Worm (Caenorhabditis elegans) whole organism, young adult: ENCODE data around the gene grl-25.

Source experiments
- C17E4.6 ChIP-seq: fragments of 200-800 bp; sonication (Bioruptor generic); IDR thresholded peaks from 2 replicates; pipeline ENCODE4 v1.3.6; 2022; ENCODE audit warnings: missing genetic modification reagents, missing genetic modification characterization, missing compliant biosample characterization
- F39B2.1 ChIP-seq: fragments of 200-800 bp; sonication (Bioruptor generic); IDR thresholded peaks from 2 replicates; pipeline ENCODE4 v1.3.6; 2022; ENCODE audit warnings: missing genetic modification reagents, missing genetic modification characterization, missing compliant biosample characterization
- F49E8.2 ChIP-seq: sonication (generic microtip); optimal IDR thresholded peaks from 3 replicates; lab custom pipeline; 2017; ENCODE audit warnings: missing genetic modification characterization, mild to moderate bottlenecking, missing compliant biosample characterization, antibody characterized with exemption, moderate library complexity; ENCODE audit not compliant: insufficient read depth
- F57A8.1 ChIP-seq: fragments of 200-800 bp; sonication (Bioruptor generic); optimal IDR thresholded peaks from 2 replicates; lab custom pipeline; 2018; ENCODE audit warnings: mild to moderate bottlenecking, missing genetic modification characterization, moderate library complexity, missing compliant biosample characterization
- K11D2.4 ChIP-seq: fragments of 200-800 bp; sonication (Bioruptor generic); IDR thresholded peaks from 2 replicates; pipeline ENCODE4 v1.3.6; 2022; ENCODE audit warnings: missing genetic modification reagents, missing genetic modification characterization, missing compliant biosample characterization
- K12H6.12 ChIP-seq: fragments of 200-800 bp; sonication (Bioruptor generic); optimal IDR thresholded peaks from 2 replicates; lab custom pipeline; 2018; ENCODE audit warnings: mild to moderate bottlenecking, missing genetic modification characterization, missing compliant biosample characterization
- Y56A3A.18 ChIP-seq: fragments of 200-800 bp; sonication (Bioruptor generic); IDR thresholded peaks from 2 replicates; pipeline ENCODE4 v1.3.6; 2022; ENCODE audit warnings: missing genetic modification reagents, missing genetic modification characterization, missing compliant biosample characterization
- aptf-2 ChIP-seq: fragments of 200-800 bp; sonication (Bioruptor generic); conservative IDR thresholded peaks from 2 replicates; pipeline ENCODE4 v1.3.6; 2022; ENCODE audit warnings: missing genetic modification reagents, missing genetic modification characterization, missing compliant biosample characterization
- atf-7 ChIP-seq: sonication (generic microtip); optimal IDR thresholded peaks from 2 replicates; lab custom pipeline; 2017; ENCODE audit warnings: mild to moderate bottlenecking, missing genetic modification characterization, missing compliant biosample characterization
- attf-5 ChIP-seq: fragments of 200-800 bp; sonication (Bioruptor generic); optimal IDR thresholded peaks from 2 replicates; lab custom pipeline; 2018; ENCODE audit warnings: mild to moderate bottlenecking, missing genetic modification characterization, missing compliant biosample characterization
- ceh-79 ChIP-seq: sonication (generic microtip); optimal IDR thresholded peaks from 2 replicates; lab custom pipeline; 2017; ENCODE audit warnings: mild to moderate bottlenecking, missing genetic modification characterization, missing compliant biosample characterization
- chd-7 ChIP-seq: sonication (generic microtip); optimal IDR thresholded peaks from 2 replicates; lab custom pipeline; 2016; ENCODE audit warnings: mild to moderate bottlenecking, missing genetic modification characterization, moderate library complexity, missing compliant biosample characterization
- die-1 ChIP-seq: sonication (generic microtip); optimal IDR thresholded peaks from 2 replicates; lab custom pipeline; 2016; ENCODE audit warnings: missing genotype, mild to moderate bottlenecking, missing genetic modification characterization, missing compliant biosample characterization
- dox-1 ChIP-seq: fragments of 200-800 bp; sonication (Bioruptor generic); IDR thresholded peaks from 2 replicates; pipeline ENCODE4 v1.3.6; 2022; ENCODE audit warnings: missing genetic modification reagents, missing genetic modification characterization, missing compliant biosample characterization
- dpff-1 ChIP-seq: sonication (generic microtip); optimal IDR thresholded peaks from 2 replicates; lab custom pipeline; 2017; ENCODE audit warnings: mild to moderate bottlenecking, missing genetic modification characterization, missing compliant biosample characterization
- efl-1 ChIP-seq: fragments of 150-350 bp; optimal IDR thresholded peaks from 2 replicates; lab custom pipeline; 2014; ENCODE audit warnings: missing biosample characterization, missing genetic modification reagents, missing genetic modification characterization
- egl-18 ChIP-seq: fragments of 200-800 bp; sonication (Bioruptor generic); IDR thresholded peaks from 2 replicates; pipeline ENCODE4 v1.3.6; 2022; ENCODE audit warnings: missing genetic modification reagents, missing genetic modification characterization, missing compliant biosample characterization
- ekl-4 ChIP-seq: fragments of 200-800 bp; sonication (Bioruptor generic); IDR thresholded peaks from 2 replicates; pipeline ENCODE4 v1.3.6; 2022; ENCODE audit warnings: missing genetic modification reagents, missing genetic modification characterization, missing compliant biosample characterization
- him-1 ChIP-seq: sonication (generic microtip); optimal IDR thresholded peaks from 2 replicates; lab custom pipeline; 2016; ENCODE audit warnings: missing genotype, missing genetic modification reagents, missing genetic modification characterization, missing compliant biosample characterization
- hlh-12 ChIP-seq: sonication (generic microtip); optimal IDR thresholded peaks from 2 replicates; lab custom pipeline; 2016; ENCODE audit warnings: missing genetic modification characterization, missing compliant biosample characterization
- hmg-1.2 ChIP-seq: fragments of 200-800 bp; sonication (Bioruptor generic); IDR thresholded peaks from 2 replicates; pipeline ENCODE4 v1.3.6; 2022; ENCODE audit warnings: missing genetic modification reagents, missing genetic modification characterization, missing compliant biosample characterization
- hsf-1 ChIP-seq: fragments of 200-800 bp; sonication (Bioruptor generic); IDR thresholded peaks from 2 replicates; pipeline ENCODE4 v1.3.6; 2022; ENCODE audit warnings: missing genetic modification reagents, missing genetic modification characterization, missing compliant biosample characterization
- lin-26 ChIP-seq: fragments of 200-800 bp; sonication (Bioruptor generic); IDR thresholded peaks from 2 replicates; pipeline ENCODE4 v1.3.6; 2022; ENCODE audit warnings: missing genetic modification reagents, missing genetic modification characterization, missing compliant biosample characterization
- lin-35 ChIP-seq, 3 experiments: fragments of 150-350 bp in 2 of 3; sonication (generic microtip) in 1 of 3; optimal IDR thresholded peaks; 2 replicates each; lab custom pipeline; 2014 to 2018; ENCODE audit warnings: missing biosample characterization in 3 of 3, missing genetic modification characterization in 3 of 3, missing genetic modification reagents in 3 of 3
- lin-40 ChIP-seq: sonication (generic microtip); optimal IDR thresholded peaks from 2 replicates; lab custom pipeline; 2016; ENCODE audit warnings: missing genetic modification characterization, mild to moderate bottlenecking, missing compliant biosample characterization, missing genotype, missing genetic modification reagents
- lin-54 ChIP-seq: fragments of 200-800 bp; sonication (Bioruptor generic); optimal IDR thresholded peaks from 2 replicates; lab custom pipeline; 2018; ENCODE audit warnings: mild to moderate bottlenecking, missing genetic modification characterization, missing compliant biosample characterization
- lir-1 ChIP-seq: fragments of 200-800 bp; sonication (Bioruptor generic); conservative IDR thresholded peaks from 2 replicates; pipeline ENCODE4 v1.3.6; 2022; ENCODE audit warnings: missing genetic modification reagents, missing genetic modification characterization, missing compliant biosample characterization
- madf-10 ChIP-seq: sonication (generic microtip); optimal IDR thresholded peaks from 2 replicates; lab custom pipeline; 2016; ENCODE audit warnings: mild to moderate bottlenecking, missing genetic modification characterization, missing compliant biosample characterization
- madf-6 ChIP-seq: fragments of 200-800 bp; sonication (Bioruptor generic); IDR thresholded peaks from 2 replicates; pipeline ENCODE4 v1.3.6; 2022; ENCODE audit warnings: missing genetic modification reagents, missing genetic modification characterization, missing compliant biosample characterization
- mel-28 ChIP-seq: sonication (generic microtip); optimal IDR thresholded peaks from 2 replicates; lab custom pipeline; 2016; ENCODE audit warnings: borderline replicate concordance, mild to moderate bottlenecking, missing genetic modification characterization, missing compliant biosample characterization
- mxl-1 ChIP-seq: sonication (generic microtip); optimal IDR thresholded peaks from 2 replicates; lab custom pipeline; 2016; ENCODE audit warnings: missing genetic modification characterization, missing compliant biosample characterization
- nfyb-1 ChIP-seq: fragments of 200-800 bp; sonication (Bioruptor generic); IDR thresholded peaks from 2 replicates; pipeline ENCODE4 v1.3.6; 2022; ENCODE audit warnings: missing genetic modification reagents, missing genetic modification characterization, missing compliant biosample characterization
- nhr-27 ChIP-seq: fragments of 200-800 bp; sonication (Bioruptor generic); optimal IDR thresholded peaks from 2 replicates; lab custom pipeline; 2018; ENCODE audit warnings: mild to moderate bottlenecking, missing genetic modification characterization, moderate library complexity, missing compliant biosample characterization
- nhr-80 ChIP-seq: sonication (generic microtip); optimal IDR thresholded peaks from 2 replicates; lab custom pipeline; 2016; ENCODE audit warnings: missing genetic modification characterization, missing compliant biosample characterization
- pha-4 ChIP-seq: fragments of 150-350 bp; sonication (generic microtip); optimal IDR thresholded peaks from 2 replicates; lab custom pipeline; 2014; ENCODE audit warnings: missing biosample characterization, missing genetic modification reagents, missing genetic modification characterization
- sea-2 ChIP-seq: fragments of 200-800 bp; sonication (Bioruptor generic); IDR thresholded peaks from 2 replicates; pipeline ENCODE4 v1.3.6; 2022; ENCODE audit warnings: missing genetic modification characterization, missing compliant biosample characterization
- snpc-1.1 ChIP-seq: sonication (generic microtip); optimal IDR thresholded peaks from 2 replicates; lab custom pipeline; 2017; ENCODE audit warnings: missing genetic modification characterization, mild to moderate bottlenecking, missing compliant biosample characterization, antibody characterized with exemption, moderate library complexity, missing genotype, missing genetic modification reagents; ENCODE audit not compliant: insufficient read depth
- somi-1 ChIP-seq: fragments of 200-800 bp; sonication (Bioruptor generic); optimal IDR thresholded peaks from 2 replicates; lab custom pipeline; 2018; ENCODE audit warnings: mild to moderate bottlenecking, missing genetic modification characterization, missing compliant biosample characterization
- sptf-2 ChIP-seq: fragments of 200-800 bp; sonication (Bioruptor generic); optimal IDR thresholded peaks from 2 replicates; lab custom pipeline; 2018; ENCODE audit warnings: mild to moderate bottlenecking, missing genetic modification characterization, missing compliant biosample characterization
- tbp1 ChIP-seq: fragments of 200-800 bp; sonication (Bioruptor generic); optimal IDR thresholded peaks from 2 replicates; lab custom pipeline; 2018; ENCODE audit warnings: mild to moderate bottlenecking, missing genetic modification characterization, missing compliant biosample characterization
- unc-130 ChIP-seq: sonication (generic microtip); optimal IDR thresholded peaks from 2 replicates; lab custom pipeline; 2016; ENCODE audit warnings: missing genetic modification reagents, missing genetic modification characterization, missing compliant biosample characterization
- unc-62 ChIP-seq: fragments of 150-350 bp; optimal IDR thresholded peaks from 2 replicates; lab custom pipeline; 2014; ENCODE audit warnings: missing biosample characterization, missing genetic modification reagents, missing genetic modification characterization
- ztf-22 ChIP-seq: fragments of 200-800 bp; sonication (Bioruptor generic); optimal IDR thresholded peaks from 2 replicates; lab custom pipeline; 2018; ENCODE audit warnings: mild to moderate bottlenecking, missing genetic modification characterization, moderate library complexity, missing compliant biosample characterization
- ztf-25 ChIP-seq: fragments of 200-800 bp; sonication (Bioruptor generic); IDR thresholded peaks from 2 replicates; pipeline ENCODE4 v1.3.6; 2022; ENCODE audit warnings: missing genetic modification reagents, missing genetic modification characterization, missing compliant biosample characterization
- ztf-6 ChIP-seq: fragments of 200-800 bp; sonication (Bioruptor generic); IDR thresholded peaks from 2 replicates; pipeline ENCODE4 v1.3.6; 2022; ENCODE audit warnings: missing genetic modification reagents, missing genetic modification characterization, missing compliant biosample characterization

Gene grl-25

DNA sequence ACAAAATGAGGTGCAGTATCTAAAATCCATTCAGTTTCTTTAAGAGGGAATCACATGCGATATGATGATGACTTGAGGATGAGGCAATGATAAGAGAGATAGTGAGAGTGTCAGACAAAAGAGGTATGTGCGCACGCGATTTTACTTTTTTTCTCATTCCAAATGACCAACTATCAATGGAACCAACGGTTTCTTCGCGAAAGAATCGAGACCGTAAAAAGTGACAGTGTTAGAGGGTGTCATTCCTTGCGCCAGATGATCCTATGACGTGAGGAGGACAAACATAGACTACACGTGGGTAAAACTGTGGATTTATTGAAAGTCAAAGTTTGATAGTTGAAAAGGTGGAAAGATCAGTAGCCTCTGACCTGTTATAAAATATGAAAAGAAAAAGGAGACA is 21.7 kb downstream of the grl-25 start (continued):
- TF ChIP-seq sptf-2 (GFP tag; lab: Kevin White, UChicago): no peak
- no peak for TF ChIP-seq C17E4.6
- no peak for TF ChIP-seq ztf-22
- TF ChIP-seq nfyb-1: no peak
- TF ChIP-seq atf-7 (tag; lab: Kevin White, UChicago): no peak
- no peak for TF ChIP-seq unc-130 (GFP tag; lab: Kevin White, UChicago)
- no peak for TF ChIP-seq F57A8.1
- no peak for TF ChIP-seq him-1
- TF ChIP-seq ztf-25: no peak
- no peak for TF ChIP-seq egl-18
- no peak for TF ChIP-seq snpc-1.1 (tag; lab: Kevin White, UChicago)
- no peak for TF ChIP-seq lin-26
- no peak for TF ChIP-seq ceh-79 (tag; lab: Kevin White, UChicago)
- peak; percentile 39; the same call in 1 of the 2 replicates for TF ChIP-seq K11D2.4 (GFP tag; lab: Robert Waterston, UW)
- no peak for TF ChIP-seq mel-28 (tag; lab: Kevin White, UChicago)
- TF ChIP-seq hsf-1 (GFP tag; lab: Robert Waterston, UW): peak; percentile 39; the same call in 1 of the 2 replicates
- no peak for TF ChIP-seq lir-1 (GFP tag; lab: Robert Waterston, UW)
- no peak for TF ChIP-seq ztf-6 (GFP tag; lab: Robert Waterston, UW)
- no peak for TF ChIP-seq chd-7 (tag; lab: Kevin White, UChicago)

DNA sequence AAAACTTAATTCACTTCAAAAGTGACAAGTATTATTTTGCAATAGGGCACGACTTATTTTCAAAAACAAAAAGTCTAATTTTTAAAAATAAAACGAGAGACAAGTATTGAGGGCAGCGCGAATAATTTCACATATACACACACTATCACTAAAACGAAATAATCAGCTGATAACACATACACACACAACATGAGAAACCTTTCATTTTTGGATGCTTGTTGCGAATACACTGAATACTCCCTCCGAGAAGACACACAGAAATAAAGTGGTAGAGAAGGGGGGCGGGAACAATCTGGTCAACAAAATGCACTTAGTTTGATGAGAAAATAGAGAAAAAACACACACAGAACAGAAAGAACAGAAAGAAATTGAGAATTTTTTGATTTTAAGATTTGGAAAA is 22.3 kb downstream of the grl-25 start:
- TF ChIP-seq hsf-1 (GFP tag; lab: Robert Waterston, UW): 0 out of 2 replicates have a peak, but pooled peaks have one; percentile 22
- no peak for TF ChIP-seq nfyb-1
- no peak for TF ChIP-seq tbp1 (GFP tag; lab: Kevin White, UChicago)
- TF ChIP-seq dpff-1 (tag; lab: Kevin White, UChicago): no peak
- TF ChIP-seq nhr-80 (tag; lab: Kevin White, UChicago): peak; percentile 11
- TF ChIP-seq F39B2.1 (GFP tag; lab: Robert Waterston, UW): 0 out of 2 replicates have a peak, but pooled peaks have one; percentile 49
- peak; percentile 4 for TF ChIP-seq lin-54
- TF ChIP-seq madf-6 (GFP tag; lab: Robert Waterston, UW): peak; percentile 6; the same call in 1 of the 2 replicates
- no peak for TF ChIP-seq F49E8.2 (tag; lab: Kevin White, UChicago)

DNA sequence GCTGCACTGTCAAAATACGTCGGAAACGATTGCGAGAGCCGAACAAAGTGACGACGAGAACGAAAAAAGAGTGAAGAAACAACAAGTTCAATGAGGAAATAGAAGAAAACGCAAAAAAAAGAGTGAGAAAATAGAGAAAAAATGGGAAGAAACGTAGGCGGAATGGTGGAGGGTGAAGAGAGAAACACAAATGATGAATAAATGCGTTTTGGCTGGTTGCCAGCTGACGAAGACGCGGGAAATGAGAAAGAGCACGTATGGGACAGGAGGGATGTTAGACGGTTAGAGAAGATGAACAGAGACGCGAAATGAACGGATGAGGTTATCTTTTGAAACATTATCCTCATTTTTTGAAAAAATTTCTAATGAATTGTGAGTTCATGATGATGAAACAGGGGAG is 22.9 kb downstream of the grl-25 start:
- TF ChIP-seq madf-10 (tag; lab: Kevin White, UChicago): peak; percentile 3
- TF ChIP-seq hlh-12: no peak
- no peak for TF ChIP-seq F39B2.1 (GFP tag; lab: Robert Waterston, UW)
- peak; percentile 62 for TF ChIP-seq somi-1 (GFP tag; lab: Kevin White, UChicago)
- TF ChIP-seq sea-2 (GFP tag; lab: Robert Waterston, UW): no peak
- no peak for TF ChIP-seq aptf-2 (GFP tag; lab: Robert Waterston, UW)
- TF ChIP-seq attf-5 (GFP tag; lab: Kevin White, UChicago): peak; percentile 0
- TF ChIP-seq Y56A3A.18 (GFP tag; lab: Robert Waterston, UW): 0 out of 2 replicates have a peak, but pooled peaks have one; percentile 61
- TF ChIP-seq die-1 (tag; lab: Kevin White, UChicago): no peak
- no peak for TF ChIP-seq nhr-27 (tag; lab: Kevin White, UChicago)
- no peak for TF ChIP-seq dpff-1 (tag; lab: Kevin White, UChicago)
- TF ChIP-seq efl-1: peak; percentile 28
- TF ChIP-seq ekl-4 (GFP tag; lab: Robert Waterston, UW): no peak
- TF ChIP-seq mxl-1 (tag; lab: Kevin White, UChicago): no peak
- TF ChIP-seq unc-62 (GFP tag; lab: Kevin White, UChicago): no peak
- peak; percentile 70 for TF ChIP-seq K12H6.12 (tag; lab: Kevin White, UChicago)
- peak; percentile 10 for TF ChIP-seq chd-7 (tag; lab: Kevin White, UChicago)
- peak in 1 of 3 experiments; percentile 68 for TF ChIP-seq lin-35 (GFP tag; optimal IDR thresholded peaks at IDR 0.05; lab: Kevin White, UChicago)
- TF ChIP-seq pha-4: peak; percentile 4
- peak; percentile 70 for TF ChIP-seq hmg-1.2 (GFP tag; lab: Robert Waterston, UW)
- peak; percentile 13 for TF ChIP-seq lin-40 (tag; lab: Kevin White, UChicago)
- TF ChIP-seq dox-1: 0 out of 2 replicates have a peak, but pooled peaks have one; percentile 27
- TF ChIP-seq K11D2.4 (GFP tag; lab: Robert Waterston, UW): 0 out of 2 replicates have a peak, but pooled peaks have one; percentile 57
- TF ChIP-seq nfyb-1: 0 out of 2 replicates have a peak, but pooled peaks have one; percentile 50
